Fruit fly (Drosophila melanogaster): ENCODE results near the gene Mco4.
A peak's percentile ranks its signal among the peaks of the same experiment; 100 is the strongest.

DNA sequence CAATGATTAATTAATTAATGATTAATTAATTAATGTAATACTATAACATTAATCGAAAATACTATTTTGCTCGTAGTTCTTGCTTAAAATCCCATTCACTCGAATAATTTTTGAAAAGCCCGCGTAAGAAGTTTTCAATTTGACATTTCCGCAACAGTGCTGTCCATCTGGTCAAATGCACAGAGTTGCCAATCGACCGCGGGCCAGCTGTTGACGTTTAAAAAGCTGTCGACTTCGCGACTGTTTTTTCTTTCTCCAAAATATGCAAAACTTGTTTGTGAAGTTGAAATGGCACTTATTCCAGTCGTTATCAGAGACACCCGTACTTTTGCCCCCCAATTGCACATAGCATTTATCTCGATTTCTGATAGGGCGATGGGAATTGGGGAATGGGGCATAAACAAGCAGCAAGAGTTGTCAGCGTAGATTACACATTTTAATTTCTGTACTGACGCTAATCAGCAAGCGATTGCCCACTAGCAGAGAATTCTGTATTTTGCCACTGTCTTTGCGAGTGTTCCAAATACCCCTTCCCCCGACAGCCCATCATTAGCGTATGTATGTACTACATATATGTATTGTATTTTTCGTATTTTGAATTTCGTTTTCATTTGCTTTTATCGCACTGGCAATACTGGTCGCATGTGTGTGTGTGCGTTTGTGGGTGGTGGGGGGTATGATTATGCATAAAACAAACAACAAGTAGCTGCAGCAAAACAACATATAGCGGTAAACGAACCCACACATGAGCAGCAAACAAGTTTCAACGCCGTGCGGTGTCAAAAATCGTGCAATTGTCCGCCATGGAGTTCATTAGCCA, 739 bp upstream of the Mco4 start, which contains the start of gene Srx:
- TF ChIP-seq Sox14 (GFP tag; optimal IDR thresholded peaks at IDR 0.05) (peak; percentile 23), CG9139 (GFP tag; optimal IDR thresholded peaks at IDR 0.05) (no peak), CG11762 (GFP tag; optimal IDR thresholded peaks at IDR 0.05; ENCODE audit: insufficient read depth) (no peak)
